Worm (Caenorhabditis elegans) whole organism, young adult: ENCODE measurements around the gene F01G12.18.
A peak's percentile ranks its signal among the peaks of the same experiment; 100 is the strongest.

Experiments
- B0035.1 ChIP-seq: sonication (generic microtip); optimal IDR thresholded peaks from 2 replicates; lab custom pipeline; 2016; ENCODE audit warnings: missing genetic modification characterization, mild to moderate bottlenecking, missing compliant biosample characterization, missing genotype, missing genetic modification reagents
- B0261.1 ChIP-seq: sonication (generic microtip); optimal IDR thresholded peaks from 2 replicates; lab custom pipeline; 2016; ENCODE audit warnings: mild to moderate bottlenecking, missing genetic modification characterization, moderate library complexity, missing compliant biosample characterization
- C17E4.6 ChIP-seq: fragments of 200-800 bp; sonication (Bioruptor generic); IDR thresholded peaks from 2 replicates; pipeline ENCODE4 v1.3.6; 2022; ENCODE audit warnings: missing genetic modification reagents, missing genetic modification characterization, missing compliant biosample characterization
- F23B12.7 ChIP-seq: sonication (generic microtip); optimal IDR thresholded peaks from 2 replicates; lab custom pipeline; 2017; ENCODE audit warnings: missing genetic modification characterization, mild to moderate bottlenecking, missing compliant biosample characterization, antibody characterized with exemption, moderate library complexity; ENCODE audit not compliant: insufficient read depth
- F49E8.2 ChIP-seq: sonication (generic microtip); optimal IDR thresholded peaks from 3 replicates; lab custom pipeline; 2017; ENCODE audit warnings: missing genetic modification characterization, mild to moderate bottlenecking, missing compliant biosample characterization, antibody characterized with exemption, moderate library complexity; ENCODE audit not compliant: insufficient read depth
- F57A8.1 ChIP-seq: fragments of 200-800 bp; sonication (Bioruptor generic); optimal IDR thresholded peaks from 2 replicates; lab custom pipeline; 2018; ENCODE audit warnings: mild to moderate bottlenecking, missing genetic modification characterization, moderate library complexity, missing compliant biosample characterization
- F57C9.4 ChIP-seq: sonication (generic microtip); optimal IDR thresholded peaks from 2 replicates; lab custom pipeline; 2017; ENCODE audit warnings: mild to moderate bottlenecking, missing genetic modification characterization, missing compliant biosample characterization
- K12H6.12 ChIP-seq: fragments of 200-800 bp; sonication (Bioruptor generic); optimal IDR thresholded peaks from 2 replicates; lab custom pipeline; 2018; ENCODE audit warnings: mild to moderate bottlenecking, missing genetic modification characterization, missing compliant biosample characterization
- Y56A3A.18 ChIP-seq: fragments of 200-800 bp; sonication (Bioruptor generic); IDR thresholded peaks from 2 replicates; pipeline ENCODE4 v1.3.6; 2022; ENCODE audit warnings: missing genetic modification reagents, missing genetic modification characterization, missing compliant biosample characterization
- ZK185.1 ChIP-seq: sonication (generic microtip); optimal IDR thresholded peaks from 2 replicates; lab custom pipeline; 2016; ENCODE audit warnings: mild to moderate bottlenecking, missing genetic modification characterization, missing compliant biosample characterization; ENCODE audit not compliant: poor library complexity, severe bottlenecking
- athp-1 ChIP-seq: sonication (generic microtip); optimal IDR thresholded peaks from 2 replicates; lab custom pipeline; 2017; ENCODE audit warnings: mild to moderate bottlenecking, missing genetic modification characterization, missing compliant biosample characterization
- cebp-1 ChIP-seq, 2 experiments: fragments of 200-800 bp in 1 of 2; sonication (Bioruptor generic) in 1 of 2; sonication (generic microtip) in 1 of 2; IDR thresholded peaks in 1 of 2; optimal IDR thresholded peaks in 1 of 2; 2 replicates each; pipeline versions ENCODE4 v1.3.6 to Lab custom; 2017 to 2022; ENCODE audit warnings: missing compliant biosample characterization in 2 of 2, missing genetic modification characterization in 2 of 2, mild to moderate bottlenecking in 1 of 2, missing genetic modification reagents in 1 of 2, moderate library complexity in 1 of 2
- ceh-27 ChIP-seq: fragments of 200-800 bp; sonication (Bioruptor generic); optimal IDR thresholded peaks from 2 replicates; lab custom pipeline; 2018; ENCODE audit warnings: mild to moderate bottlenecking, missing genetic modification characterization, moderate library complexity, missing compliant biosample characterization
- die-1 ChIP-seq: sonication (generic microtip); optimal IDR thresholded peaks from 2 replicates; lab custom pipeline; 2016; ENCODE audit warnings: missing genotype, mild to moderate bottlenecking, missing genetic modification characterization, missing compliant biosample characterization
- dox-1 ChIP-seq: fragments of 200-800 bp; sonication (Bioruptor generic); IDR thresholded peaks from 2 replicates; pipeline ENCODE4 v1.3.6; 2022; ENCODE audit warnings: missing genetic modification reagents, missing genetic modification characterization, missing compliant biosample characterization
- egrh-3 ChIP-seq: fragments of 200-800 bp; sonication (Bioruptor generic); IDR thresholded peaks from 2 replicates; pipeline ENCODE4 v1.3.6; 2022; ENCODE audit warnings: missing genetic modification reagents, missing genetic modification characterization, missing compliant biosample characterization
- gei-17 ChIP-seq: fragments of 200-800 bp; sonication (Bioruptor generic); optimal IDR thresholded peaks from 2 replicates; lab custom pipeline; 2018; ENCODE audit warnings: mild to moderate bottlenecking, missing genetic modification characterization, missing compliant biosample characterization
- hlh-12 ChIP-seq: sonication (generic microtip); optimal IDR thresholded peaks from 2 replicates; lab custom pipeline; 2016; ENCODE audit warnings: missing genetic modification characterization, missing compliant biosample characterization
- hmg-20 ChIP-seq: fragments of 200-800 bp; sonication (Bioruptor generic); IDR thresholded peaks from 2 replicates; pipeline ENCODE4 v1.3.6; 2022; ENCODE audit warnings: missing genetic modification reagents, missing genetic modification characterization, missing compliant biosample characterization
- let-526 ChIP-seq: fragments of 200-800 bp; sonication (Bioruptor generic); IDR thresholded peaks from 2 replicates; pipeline ENCODE4 v1.3.6; 2022; ENCODE audit warnings: missing genetic modification reagents, missing genetic modification characterization, missing compliant biosample characterization
- let-607 ChIP-seq, 2 experiments: fragments of 200-800 bp in 1 of 2; sonication (Bioruptor generic) in 1 of 2; sonication (generic microtip) in 1 of 2; optimal IDR thresholded peaks; 2 replicates each; lab custom pipeline; 2016 to 2018; ENCODE audit warnings: mild to moderate bottlenecking in 2 of 2, missing compliant biosample characterization in 2 of 2, missing genetic modification characterization in 2 of 2, moderate library complexity in 2 of 2, missing genotype in 1 of 2
- lin-40 ChIP-seq: sonication (generic microtip); optimal IDR thresholded peaks from 2 replicates; lab custom pipeline; 2016; ENCODE audit warnings: missing genetic modification characterization, mild to moderate bottlenecking, missing compliant biosample characterization, missing genotype, missing genetic modification reagents
- madf-8 ChIP-seq: fragments of 200-800 bp; sonication (Bioruptor generic); conservative IDR thresholded peaks from 2 replicates; pipeline ENCODE4 v1.3.6; 2022; ENCODE audit warnings: missing genetic modification reagents, missing genetic modification characterization, missing compliant biosample characterization
- mcd-1 ChIP-seq: fragments of 200-800 bp; sonication (Bioruptor generic); IDR thresholded peaks from 2 replicates; pipeline ENCODE4 v1.3.6; 2022; ENCODE audit warnings: missing genetic modification reagents, missing genetic modification characterization, missing compliant biosample characterization
- mxl-1 ChIP-seq: sonication (generic microtip); optimal IDR thresholded peaks from 2 replicates; lab custom pipeline; 2016; ENCODE audit warnings: missing genetic modification characterization, missing compliant biosample characterization
- nfya-1 ChIP-seq: sonication (generic microtip); optimal IDR thresholded peaks from 2 replicates; lab custom pipeline; 2017; ENCODE audit warnings: antibody characterized with exemption, missing compliant biosample characterization, missing genetic modification characterization, borderline replicate concordance; ENCODE audit not compliant: insufficient read depth
- nfyb-1 ChIP-seq: fragments of 200-800 bp; sonication (Bioruptor generic); IDR thresholded peaks from 2 replicates; pipeline ENCODE4 v1.3.6; 2022; ENCODE audit warnings: missing genetic modification reagents, missing genetic modification characterization, missing compliant biosample characterization
- nhr-80 ChIP-seq: sonication (generic microtip); optimal IDR thresholded peaks from 2 replicates; lab custom pipeline; 2016; ENCODE audit warnings: missing genetic modification characterization, missing compliant biosample characterization
- rcor-1 ChIP-seq: fragments of 200-800 bp; sonication (Bioruptor generic); IDR thresholded peaks from 2 replicates; pipeline ENCODE4 v1.3.6; 2022; ENCODE audit warnings: missing genetic modification reagents, missing genetic modification characterization, missing compliant biosample characterization
- rec-8 ChIP-seq, 2 experiments: sonication (generic microtip); optimal IDR thresholded peaks; 2 replicates each; lab custom pipeline; 2016; ENCODE audit warnings: mild to moderate bottlenecking in 2 of 2, missing genetic modification characterization in 2 of 2, missing genetic modification reagents in 2 of 2, missing genotype in 2 of 2, missing biosample characterization in 1 of 2, missing compliant biosample characterization in 1 of 2, moderate library complexity in 1 of 2
- sdz-38 ChIP-seq: sonication (generic microtip); optimal IDR thresholded peaks from 2 replicates; lab custom pipeline; 2016; ENCODE audit warnings: missing genotype, missing genetic modification characterization, missing compliant biosample characterization
- snpc-1.1 ChIP-seq: sonication (generic microtip); optimal IDR thresholded peaks from 2 replicates; lab custom pipeline; 2017; ENCODE audit warnings: missing genetic modification characterization, mild to moderate bottlenecking, missing compliant biosample characterization, antibody characterized with exemption, moderate library complexity, missing genotype, missing genetic modification reagents; ENCODE audit not compliant: insufficient read depth
- snpc-1.3 ChIP-seq: sonication (generic microtip); optimal IDR thresholded peaks from 2 replicates; lab custom pipeline; 2017; ENCODE audit warnings: missing genetic modification characterization, mild to moderate bottlenecking, missing compliant biosample characterization, antibody characterized with exemption, moderate library complexity, missing genotype, missing genetic modification reagents; ENCODE audit not compliant: insufficient read depth
- tbp1 ChIP-seq: fragments of 200-800 bp; sonication (Bioruptor generic); optimal IDR thresholded peaks from 2 replicates; lab custom pipeline; 2018; ENCODE audit warnings: mild to moderate bottlenecking, missing genetic modification characterization, missing compliant biosample characterization
- tbx-9 ChIP-seq: sonication (generic microtip); optimal IDR thresholded peaks from 2 replicates; lab custom pipeline; 2016; ENCODE audit warnings: borderline replicate concordance, missing genetic modification characterization, inconsistent platforms, missing compliant biosample characterization
- tlf-1 ChIP-seq: fragments of 200-800 bp; sonication (Bioruptor generic); optimal IDR thresholded peaks from 2 replicates; lab custom pipeline; 2018; ENCODE audit warnings: mild to moderate bottlenecking, missing genetic modification characterization, missing compliant biosample characterization
- xnd-1 ChIP-seq: sonication (generic microtip); optimal IDR thresholded peaks from 2 replicates; lab custom pipeline; 2016; ENCODE audit warnings: missing genotype, missing genetic modification reagents, missing genetic modification characterization, missing compliant biosample characterization
- zfh-2 ChIP-seq: fragments of 200-800 bp; sonication (Bioruptor generic); conservative IDR thresholded peaks from 2 replicates; pipeline ENCODE4 v1.3.6; 2022; ENCODE audit warnings: missing genetic modification reagents, missing genetic modification characterization, missing compliant biosample characterization
- zim-3 ChIP-seq: sonication (generic microtip); optimal IDR thresholded peaks from 2 replicates; lab custom pipeline; 2017; ENCODE audit warnings: mild to moderate bottlenecking, missing genetic modification characterization, moderate library complexity, missing compliant biosample characterization
- ztf-22 ChIP-seq: fragments of 200-800 bp; sonication (Bioruptor generic); optimal IDR thresholded peaks from 2 replicates; lab custom pipeline; 2018; ENCODE audit warnings: mild to moderate bottlenecking, missing genetic modification characterization, moderate library complexity, missing compliant biosample characterization
- ztf-26 ChIP-seq: sonication (generic microtip); optimal IDR thresholded peaks from 2 replicates; lab custom pipeline; 2017; ENCODE audit warnings: missing genetic modification characterization, missing compliant biosample characterization
- ztf-3 ChIP-seq: fragments of 200-800 bp; sonication (Bioruptor generic); optimal IDR thresholded peaks from 2 replicates; lab custom pipeline; 2018; ENCODE audit warnings: mild to moderate bottlenecking, missing genetic modification characterization, missing compliant biosample characterization

The F01G12.18 gene

ce11 chrX:16398420-16398925 is at the start of gene F01G12.18:
Gene F01G12.18, minus strand, starts transcription at chrX:16398470.
- TF ChIP-seq snpc-1.1 = no peak
- peak; percentile 29 for TF ChIP-seq nhr-80 (tag; lab: Kevin White, UChicago)

- TF ChIP-seq B0261.1 (no peak), gei-17 (GFP tag; lab: Kevin White, UChicago) (no peak), athp-1 (no peak), B0035.1 (tag; lab: Kevin White, UChicago) (no peak), snpc-1.3 (tag; lab: Kevin White, UChicago) (no peak), mxl-1 (tag; lab: Kevin White, UChicago) (no peak), tbx-9 (no peak), zfh-2 (GFP tag; lab: Robert Waterston, UW) (peak; percentile 67), let-526 (GFP tag; lab: Robert Waterston, UW) (no peak), egrh-3 (0 out of 2 replicates have a peak, but pooled peaks have one; percentile 29), ztf-22 (GFP tag; lab: Kevin White, UChicago) (no peak)
- TF ChIP-seq, all 124 proteins: peak for 2
These were observed 48.8 kb upstream of the F01G12.18 start for ce11 chrX:16447116-16447515.

- peak; percentile 73 for TF ChIP-seq nhr-80 (tag; lab: Kevin White, UChicago)
- peak; percentile 76; the same call in 1 of the 2 replicates for TF ChIP-seq nfyb-1 (GFP tag; lab: Robert Waterston, UW)
- no peak for TF ChIP-seq Y56A3A.18 (GFP tag; lab: Robert Waterston, UW)
- no peak for TF ChIP-seq C17E4.6
- TF ChIP-seq lin-40 (tag; lab: Kevin White, UChicago) = peak; percentile 83
- TF ChIP-seq madf-8 (GFP tag; lab: Robert Waterston, UW) = no peak
- TF ChIP-seq F49E8.2 (tag; lab: Kevin White, UChicago) = no peak
- no peak for TF ChIP-seq F57A8.1 (GFP tag; lab: Kevin White, UChicago)
- TF ChIP-seq tlf-1 (GFP tag; lab: Kevin White, UChicago) = no peak
- TF ChIP-seq rcor-1 (GFP tag; lab: Robert Waterston, UW) = peak; percentile 60
- 0 out of 2 replicates have a peak, but pooled peaks have one; percentile 27 for TF ChIP-seq hmg-20 (GFP tag; lab: Robert Waterston, UW)
- peak; percentile 10 for TF ChIP-seq F23B12.7 (tag; lab: Kevin White, UChicago)
- no peak for TF ChIP-seq zim-3 (tag; lab: Kevin White, UChicago)
- TF ChIP-seq die-1 (tag; lab: Kevin White, UChicago) = peak; percentile 23
- TF ChIP-seq ztf-3 = no peak
- TF ChIP-seq sdz-38 = no peak
- peak; percentile 41 for TF ChIP-seq ZK185.1 (tag; lab: Kevin White, UChicago)
- peak; percentile 36 for TF ChIP-seq egrh-3
- no peak for TF ChIP-seq nfya-1 (tag; lab: Kevin White, UChicago)
- no peak for TF ChIP-seq F57C9.4 (tag; lab: Kevin White, UChicago)
- TF ChIP-seq xnd-1 (tag; lab: Kevin White, UChicago) = no peak
- peak; percentile 22 to 28 for TF ChIP-seq let-607 (tag; optimal IDR thresholded peaks at IDR 0.05; lab: Kevin White, UChicago)
- TF ChIP-seq rec-8 (tag; optimal IDR thresholded peaks at IDR 0.05; lab: Kevin White, UChicago) = no peak
- peak; percentile 48 for TF ChIP-seq tbp1 (GFP tag; lab: Kevin White, UChicago)
- TF ChIP-seq ceh-27 = peak; percentile 48
- TF ChIP-seq cebp-1 (GFP tag; IDR thresholded peaks at IDR 0.05; lab: Robert Waterston, UW) = no peak
- TF ChIP-seq cebp-1 (tag; optimal IDR thresholded peaks at IDR 0.05; lab: Kevin White, UChicago) = peak; percentile 78
- TF ChIP-seq ztf-26 (tag; lab: Kevin White, UChicago) = peak; percentile 46
- TF ChIP-seq dox-1 (GFP tag; lab: Robert Waterston, UW) = peak; percentile 75
- TF ChIP-seq athp-1 = no peak
- TF ChIP-seq K12H6.12 (tag; lab: Kevin White, UChicago) = peak; percentile 76
- no peak; the same call in 1 of the 2 replicates for TF ChIP-seq mcd-1 (GFP tag; lab: Robert Waterston, UW)
- TF ChIP-seq hlh-12 = no peak
These were observed 47.6 kb upstream of the F01G12.18 start, which contains the start of gene twf-2 for ce11 chrX:16445793-16446248. Gene twf-2, plus strand, starts transcription at chrX:16446197.
